Fruit fly (Drosophila melanogaster) whole organism, wandering third instar larva: ENCODE measurements around the gene Osi16.

ENCODE experiments used
- CG9705 ChIP-seq: fragments of 200-800 bp; sonication (Bioruptor generic); optimal IDR thresholded peaks from 2 replicates; lab custom pipeline; 2018; ENCODE audit warnings: missing biosample characterization, mild to moderate bottlenecking, missing genetic modification characterization
- CrebA ChIP-seq: fragments of 200-800 bp; sonication (Bioruptor generic); optimal IDR thresholded peaks from 2 replicates; lab custom pipeline; 2016; ENCODE audit warnings: missing biosample characterization, mild to moderate bottlenecking, missing genetic modification characterization, borderline replicate concordance
- Dfd ChIP-seq: fragments of >200 bp; optimal IDR thresholded peaks from 2 replicates; lab custom pipeline; 2017; ENCODE audit warnings: missing biosample characterization, missing genetic modification characterization
- Dif ChIP-seq: fragments of 200-275, 200-300 bp; sonication (Bioruptor generic); optimal IDR thresholded peaks from 2 replicates; lab custom pipeline; 2018; ENCODE audit warnings: missing biosample characterization, missing genetic modification characterization; ENCODE audit not compliant: partially characterized antibody
- HLH106 ChIP-seq: fragments of 200-800 bp; optimal IDR thresholded peaks from 3 replicates; lab custom pipeline; 2019; ENCODE audit warnings: missing biosample characterization, mild to moderate bottlenecking, missing genetic modification characterization, moderate library complexity
- Hnf4 ChIP-seq: fragments of 200-800 bp; sonication (Bioruptor generic); optimal IDR thresholded peaks from 2 replicates; lab custom pipeline; 2016; ENCODE audit warnings: missing biosample characterization, mild to moderate bottlenecking, missing genetic modification characterization
- Hr78 ChIP-seq: fragments of >200 bp; optimal IDR thresholded peaks from 2 replicates; lab custom pipeline; 2017; ENCODE audit warnings: missing biosample characterization, missing genetic modification characterization
- Hr83 ChIP-seq: fragments of 200-300 bp; sonication (Bioruptor generic); optimal IDR thresholded peaks from 2 replicates; lab custom pipeline; 2016; ENCODE audit warnings: missing biosample characterization, mild to moderate bottlenecking, missing genetic modification characterization, moderate library complexity; ENCODE audit not compliant: poor library complexity, severe bottlenecking
- Jra ChIP-seq: sonication (Bioruptor generic); optimal IDR thresholded peaks from 2 replicates; lab custom pipeline; 2016; ENCODE audit warnings: missing biosample characterization, missing genetic modification characterization
- Mio ChIP-seq: sonication (Bioruptor generic); optimal IDR thresholded peaks from 2 replicates; lab custom pipeline; 2016; ENCODE audit warnings: missing biosample characterization, missing genetic modification characterization
- Myc ChIP-seq: fragments of >200 bp; optimal IDR thresholded peaks from 2 replicates; lab custom pipeline; 2017
- N ChIP-seq: fragments of >200 bp; optimal IDR thresholded peaks from 2 replicates; lab custom pipeline; 2018; ENCODE audit warnings: missing biosample characterization, missing external identifiers, missing genetic modification characterization
- OdsH ChIP-seq: fragments of 200-800 bp; sonication (Bioruptor generic); optimal IDR thresholded peaks from 2 replicates; lab custom pipeline; 2016; ENCODE audit warnings: missing biosample characterization, mild to moderate bottlenecking, missing genetic modification characterization
- Rel ChIP-seq, 2 experiments: fragments of 200-800 bp; sonication (Bioruptor generic) in 1 of 2; optimal IDR thresholded peaks; 2 replicates in 1 of 2; 3 replicates in 1 of 2; lab custom pipeline; 2016 to 2019; ENCODE audit warnings: mild to moderate bottlenecking in 2 of 2, missing biosample characterization in 2 of 2, missing genetic modification characterization in 2 of 2, moderate library complexity in 1 of 2
- Sp1 ChIP-seq: fragments of 200-800 bp; sonication (Bioruptor generic); optimal IDR thresholded peaks from 3 replicates; lab custom pipeline; 2019; ENCODE audit warnings: missing biosample characterization, mild to moderate bottlenecking, missing genetic modification characterization, moderate library complexity
- Vsx2 ChIP-seq: fragments of 200-300, 225-300 bp; sonication (Bioruptor generic); optimal IDR thresholded peaks from 2 replicates; lab custom pipeline; 2018; ENCODE audit warnings: missing biosample characterization, missing genetic modification characterization; ENCODE audit not compliant: partially characterized antibody
- br ChIP-seq: fragments of 200-800 bp; sonication (Bioruptor generic); optimal IDR thresholded peaks from 2 replicates; lab custom pipeline; 2016; ENCODE audit warnings: missing biosample characterization, missing genetic modification characterization
- dl ChIP-seq, 2 experiments: fragments of 175-275, 200-275 bp in 1 of 2; fragments of 200-275 bp in 1 of 2; sonication (Bioruptor generic); optimal IDR thresholded peaks; lab custom pipeline; 2018; ENCODE audit warnings: mild to moderate bottlenecking in 2 of 2, missing biosample characterization in 2 of 2, missing genetic modification characterization in 2 of 2, moderate library complexity in 2 of 2; ENCODE audit not compliant: partially characterized antibody in 2 of 2, insufficient read depth in 1 of 2
- ey ChIP-seq: fragments of 200-800 bp; sonication (Bioruptor generic); optimal IDR thresholded peaks from 2 replicates; lab custom pipeline; 2016; ENCODE audit warnings: missing biosample characterization, missing genetic modification characterization
- foxo ChIP-seq, 2 experiments: fragments of 200-800 bp; sonication (Bioruptor generic); optimal IDR thresholded peaks; 2 replicates in 1 of 2; 3 replicates in 1 of 2; lab custom pipeline; 2016 to 2017; ENCODE audit warnings: missing biosample characterization in 2 of 2, missing genetic modification characterization in 2 of 2
- fru ChIP-seq: fragments of 200-800 bp; sonication (Bioruptor generic); optimal IDR thresholded peaks from 3 replicates; lab custom pipeline; 2016; ENCODE audit warnings: missing biosample characterization, mild to moderate bottlenecking, missing genetic modification characterization
- h ChIP-seq: fragments of 200-800 bp; sonication (Bioruptor generic); optimal IDR thresholded peaks from 3 replicates; lab custom pipeline; 2016; ENCODE audit warnings: missing biosample characterization, mild to moderate bottlenecking, missing genetic modification characterization
- lola ChIP-seq: fragments of >200 bp; optimal IDR thresholded peaks from 2 replicates; lab custom pipeline; 2017; ENCODE audit warnings: missing biosample characterization, missing genetic modification characterization
- pan ChIP-seq: fragments of >200 bp; optimal IDR thresholded peaks from 2 replicates; lab custom pipeline; 2017
- psq ChIP-seq: fragments of 200-800 bp; sonication (Bioruptor generic); optimal IDR thresholded peaks from 3 replicates; lab custom pipeline; 2017; ENCODE audit warnings: missing biosample characterization, mild to moderate bottlenecking, missing genetic modification characterization, moderate library complexity
- rgr ChIP-seq: fragments of 200-800 bp; sonication (Bioruptor generic); optimal IDR thresholded peaks from 3 replicates; lab custom pipeline; 2016; ENCODE audit warnings: missing biosample characterization, mild to moderate bottlenecking, missing genetic modification characterization
- sage ChIP-seq: fragments of 200-800 bp; sonication (Bioruptor generic); optimal IDR thresholded peaks from 2 replicates; lab custom pipeline; 2016; ENCODE audit warnings: missing biosample characterization, mild to moderate bottlenecking, missing genetic modification characterization
- sv ChIP-seq: fragments of 200-800 bp; sonication (Bioruptor generic); optimal IDR thresholded peaks from 3 replicates; lab custom pipeline; 2016; ENCODE audit warnings: missing biosample characterization, missing genetic modification characterization
- tai ChIP-seq: sonication (Bioruptor generic); optimal IDR thresholded peaks from 2 replicates; lab custom pipeline; 2016; ENCODE audit warnings: missing biosample characterization, missing genetic modification characterization

The Osi16 gene

dm6 chr3R:6294046-6294445 lies 11.0 kb upstream of the Osi16 start:
- TF ChIP-seq OdsH (GFP tag; lab: Kevin White, UChicago) (no peak), Rel (GFP tag; optimal IDR thresholded peaks at IDR 0.05; lab: Kevin White, UChicago) (no peak), Rel (tag; optimal IDR thresholded peaks at IDR 0.05; lab: Kevin White, UChicago) (no peak), Myc (lab: Kevin White, UChicago) (no peak), pan (lab: Kevin White, UChicago) (no peak)

dm6 chr3R:6297164-6297563 lies 7.9 kb upstream of the Osi16 start:
- TF ChIP-seq br (GFP tag; lab: Kevin White, UChicago) (no peak), Hr83 (no peak), ey (no peak)

dm6 chr3R:6298828-6299227 lies 6.2 kb upstream of the Osi16 start, which contains the start of gene Osi14:
Gene Osi14, plus strand, starts transcription at chr3R:6299128.
- TF ChIP-seq CG9705 (GFP tag; lab: Kevin White, UChicago) (no peak), Hnf4 (no peak), foxo (GFP tag; optimal IDR thresholded peaks at IDR 0.05; lab: Kevin White, UChicago) (no peak), psq (GFP tag; lab: Kevin White, UChicago) (no peak), pan (lab: Kevin White, UChicago) (no peak), ey (no peak), HLH106 (tag; lab: Kevin White, UChicago) (no peak), Mio (GFP tag; lab: Kevin White, UChicago) (no peak), Hr83 (no peak), lola (GFP tag; lab: Kevin White, UChicago) (no peak), dl (GFP tag; optimal IDR thresholded peaks at IDR 0.05; lab: Kevin White, UChicago; ENCODE audit: insufficient read depth in 1 of 2, partially characterized antibody in 2 of 2) (no peak), Sp1 (GFP tag; lab: Kevin White, UChicago) (no peak), Dif (no peak)

dm6 chr3R:6301257-6301839 lies 3.7 kb upstream of the Osi16 start, which contains the start of gene Osi15:
Gene Osi15, plus strand, starts transcription at chr3R:6301804.
- TF ChIP-seq dl (GFP tag; optimal IDR thresholded peaks at IDR 0.05; lab: Kevin White, UChicago; ENCODE audit: insufficient read depth in 1 of 2, partially characterized antibody in 2 of 2) = no peak
- TF ChIP-seq, all 38 proteins: peak for 0

- no peak for TF ChIP-seq Jra (GFP tag; lab: Kevin White, UChicago)
- no peak for TF ChIP-seq HLH106 (tag; lab: Kevin White, UChicago)
- TF ChIP-seq sv (GFP tag; lab: Kevin White, UChicago) = no peak
- no peak for TF ChIP-seq Vsx2 (GFP tag; lab: Kevin White, UChicago)
- no peak for TF ChIP-seq fru (GFP tag; lab: Kevin White, UChicago)
- no peak for TF ChIP-seq dl (GFP tag; optimal IDR thresholded peaks at IDR 0.05; lab: Kevin White, UChicago; ENCODE audit: insufficient read depth in 1 of 2, partially characterized antibody in 2 of 2)
- no peak for TF ChIP-seq sage (GFP tag; lab: Kevin White, UChicago)
- no peak for TF ChIP-seq Dif
- TF ChIP-seq rgr = no peak
- no peak for TF ChIP-seq N
- TF ChIP-seq br (GFP tag; lab: Kevin White, UChicago) = no peak
- no peak for TF ChIP-seq Hr78 (GFP tag; lab: Kevin White, UChicago)
These were observed 1.3 kb upstream of the Osi16 start, which contains the start of gene CG46396 for dm6 chr3R:6303738-6304137. Gene CG46396, plus strand, starts transcription at chr3R:6304038.

- TF ChIP-seq Dif = no peak
- TF ChIP-seq foxo (GFP tag; optimal IDR thresholded peaks at IDR 0.05; lab: Kevin White, UChicago) = no peak
- TF ChIP-seq OdsH (GFP tag; lab: Kevin White, UChicago) = no peak
- TF ChIP-seq sv (GFP tag; lab: Kevin White, UChicago) = no peak
- TF ChIP-seq Dfd (GFP tag; lab: Kevin White, UChicago) = no peak
- no peak for TF ChIP-seq h (GFP tag; lab: Kevin White, UChicago)
- no peak for TF ChIP-seq fru (GFP tag; lab: Kevin White, UChicago)
- TF ChIP-seq tai (GFP tag; lab: Kevin White, UChicago) = no peak
- no peak for TF ChIP-seq CrebA
- TF ChIP-seq HLH106 (tag; lab: Kevin White, UChicago) = no peak
- TF ChIP-seq ey = no peak
These were observed 1.5 kb downstream of the Osi16 start, which contains the start of gene CG46026 for dm6 chr3R:6306584-6306983. Gene CG46026, plus strand, starts transcription at chr3R:6306884.
